Worm (Caenorhabditis elegans): ENCODE data around the gene zig-4.

Gene zig-4

DNA sequence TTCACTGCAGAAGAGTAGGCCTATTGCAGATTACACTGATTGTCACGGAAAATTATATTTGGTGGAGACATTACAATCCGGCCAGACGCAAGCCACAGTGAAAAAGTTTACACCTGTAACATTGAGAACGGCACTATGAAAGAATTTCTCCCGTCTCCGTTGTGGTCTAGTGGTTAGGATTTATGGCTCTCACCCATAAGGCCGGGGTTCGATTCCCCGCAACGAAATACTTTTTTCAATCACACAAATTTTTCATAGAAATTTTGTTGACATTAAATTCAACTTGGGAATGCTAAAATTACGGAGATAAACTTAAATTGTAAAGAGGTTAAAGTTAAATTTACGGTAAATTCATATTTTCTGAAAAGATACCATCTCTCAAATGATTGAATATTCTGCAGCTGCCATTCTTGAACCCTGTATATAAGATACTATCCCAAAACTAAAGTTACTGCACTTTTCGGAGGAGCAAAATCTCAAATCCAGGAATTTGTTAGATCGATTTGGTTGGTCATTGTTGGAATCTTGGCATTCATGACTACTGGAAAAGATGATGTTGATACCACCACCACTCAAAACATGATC is 18.7 kb upstream of the zig-4 start, which contains the start of gene C39D10.1 (continued):
- TF ChIP-seq ceh-90 (tag; optimal IDR thresholded peaks at IDR 0.05) (no peak), ceh-82 (tag; optimal IDR thresholded peaks at IDR 0.05) (no peak), elt-2 (tag; optimal IDR thresholded peaks at IDR 0.05) (no peak), irx-1 (tag; optimal IDR thresholded peaks at IDR 0.05) (no peak), skn-1 (tag; optimal IDR thresholded peaks at IDR 0.05) (no peak), efl-1 (optimal IDR thresholded peaks at IDR 0.05) (no peak), efl-1 (GFP tag; optimal IDR thresholded peaks at IDR 0.05 in 1 of 2) (no peak), C04F5.9 (tag; optimal IDR thresholded peaks at IDR 0.05) (no peak), aly-2 (tag; optimal IDR thresholded peaks at IDR 0.05) (no peak), tlp-1 (tag; optimal IDR thresholded peaks at IDR 0.05) (no peak), nhr-77 (tag; optimal IDR thresholded peaks at IDR 0.05) (peak; percentile 12), fkh-8 (tag; optimal IDR thresholded peaks at IDR 0.05) (no peak), pag-3 (tag; optimal IDR thresholded peaks at IDR 0.05; ENCODE audit: borderline replicate concordance, insufficient read depth) (no peak), fos-1 (tag; optimal IDR thresholded peaks at IDR 0.05) (no peak), rnt-1 (tag; optimal IDR thresholded peaks at IDR 0.05) (peak; percentile 44), hpl-2 (GFP tag; optimal IDR thresholded peaks at IDR 0.05) (no peak)

- TF ChIP-seq fos-1 (tag; optimal IDR thresholded peaks at IDR 0.05) (no peak), ceh-82 (tag; optimal IDR thresholded peaks at IDR 0.05) (no peak), egl-13 (tag; optimal IDR thresholded peaks at IDR 0.05) (no peak), nhr-76 (tag; optimal IDR thresholded peaks at IDR 0.05) (no peak), skn-1 (tag; optimal IDR thresholded peaks at IDR 0.05) (no peak), nhr-71 (tag; optimal IDR thresholded peaks at IDR 0.05) (no peak), mep-1 (tag; optimal IDR thresholded peaks at IDR 0.05) (no peak), efl-1 (optimal IDR thresholded peaks at IDR 0.05) (no peak), efl-1 (GFP tag; optimal IDR thresholded peaks at IDR 0.05 in 1 of 2) (no peak)
These were observed 11.4 kb upstream of the zig-4 start, which contains the start of gene C39D10.7 for ce11 chrX:7913830-7914229. TSS of gene C39D10.7 (minus strand) at chrX:7913930.

- TF ChIP-seq jun-1 (tag; optimal IDR thresholded peaks at IDR 0.05) (no peak), lin-13 (GFP tag; optimal IDR thresholded peaks at IDR 0.05) (no peak), nhr-11 (tag; optimal IDR thresholded peaks at IDR 0.05) (no peak), tlp-1 (tag; optimal IDR thresholded peaks at IDR 0.05) (no peak), unc-86 (tag; optimal IDR thresholded peaks at IDR 0.05) (no peak), ztf-11 (tag; optimal IDR thresholded peaks at IDR 0.05) (no peak), mdl-1 (tag; optimal IDR thresholded peaks at IDR 0.05) (no peak), rnt-1 (tag; optimal IDR thresholded peaks at IDR 0.05) (no peak), ets-5 (GFP tag; IDR thresholded peaks at IDR 0.05) (no peak), ceh-90 (tag; optimal IDR thresholded peaks at IDR 0.05) (no peak), tbx-2 (tag; optimal IDR thresholded peaks at IDR 0.05) (no peak), nhr-47 (tag; optimal IDR thresholded peaks at IDR 0.05) (no peak), fkh-8 (tag; optimal IDR thresholded peaks at IDR 0.05) (no peak), sptf-1 (tag; optimal IDR thresholded peaks at IDR 0.05) (no peak), efl-3 (GFP tag; optimal IDR thresholded peaks at IDR 0.05) (no peak), nhr-84 (tag; optimal IDR thresholded peaks at IDR 0.05) (no peak), ztf-4 (tag; optimal IDR thresholded peaks at IDR 0.05) (no peak)
These were observed 9.6 kb upstream of the zig-4 start for ce11 chrX:7915616-7916015.

- TF ChIP-seq nhr-20 (tag; optimal IDR thresholded peaks at IDR 0.05) (no peak), blmp-1 (tag; optimal IDR thresholded peaks at IDR 0.05) (peak; percentile 78), fkh-8 (tag; optimal IDR thresholded peaks at IDR 0.05) (peak; percentile 56), unc-98 (GFP tag; IDR thresholded peaks at IDR 0.05) (no peak), nhr-84 (tag; optimal IDR thresholded peaks at IDR 0.05) (no peak)
These were observed 9.2 kb upstream of the zig-4 start for ce11 chrX:7916076-7916475.

ce11 chrX:7921130-7921529 is 4.1 kb upstream of the zig-4 start:
- TF ChIP-seq dsc-1 (tag; optimal IDR thresholded peaks at IDR 0.05) (peak; percentile 58), pax-3 (tag; optimal IDR thresholded peaks at IDR 0.05) (peak; percentile 23), fkh-8 (tag; optimal IDR thresholded peaks at IDR 0.05) (peak; percentile 56), nhr-71 (tag; optimal IDR thresholded peaks at IDR 0.05) (peak; percentile 16), mab-9 (GFP tag; IDR thresholded peaks at IDR 0.05) (no peak), sox-4 (tag; optimal IDR thresholded peaks at IDR 0.05) (no peak)
